Worm (Caenorhabditis elegans): Measurements from ENCODE around the gene Y73B6BL.44.

ce11 chrIV:6457472-6457871, 35.9 kb upstream of the Y73B6BL.44 start, which contains the start of gene lgc-10:
- TF ChIP-seq snpc-4 (tag; optimal IDR thresholded peaks at IDR 0.05), result no peak
- TF ChIP-seq nhr-28 (tag; optimal IDR thresholded peaks at IDR 0.05), result no peak
- TF ChIP-seq ceh-83 (GFP tag; optimal IDR thresholded peaks at IDR 0.05), result no peak
- no peak for TF ChIP-seq elt-1 (tag; optimal IDR thresholded peaks at IDR 0.05; ENCODE audit: borderline replicate concordance, insufficient read depth)
- TF ChIP-seq ceh-43 (GFP tag; optimal IDR thresholded peaks at IDR 0.05), result no peak
- no peak for TF ChIP-seq unc-62 (GFP tag; optimal IDR thresholded peaks at IDR 0.05)
- no peak for TF ChIP-seq lin-13 (tag; optimal IDR thresholded peaks at IDR 0.05)
- TF ChIP-seq sem-2 (GFP tag; optimal IDR thresholded peaks at IDR 0.05), result no peak
- no peak for TF ChIP-seq pha-4 (tag; optimal IDR thresholded peaks at IDR 0.05)
- no peak for TF ChIP-seq unc-120 (tag; optimal IDR thresholded peaks at IDR 0.05; ENCODE audit: poor library complexity, severe bottlenecking)
